Fruit fly (Drosophila melanogaster) S2 (cell line): Measurements from ENCODE around the gene TP53INP.

ENCODE experiments used
- CG8478 ChIP-seq: fragments of >200 bp; optimal IDR thresholded peaks from 2 replicates; lab custom pipeline; 2018
- CTCF ChIP-seq, 2 experiments: fragments of >200 bp; optimal IDR thresholded peaks; 2 replicates each; lab custom pipeline; 2018

TP53INP gene

DNA sequence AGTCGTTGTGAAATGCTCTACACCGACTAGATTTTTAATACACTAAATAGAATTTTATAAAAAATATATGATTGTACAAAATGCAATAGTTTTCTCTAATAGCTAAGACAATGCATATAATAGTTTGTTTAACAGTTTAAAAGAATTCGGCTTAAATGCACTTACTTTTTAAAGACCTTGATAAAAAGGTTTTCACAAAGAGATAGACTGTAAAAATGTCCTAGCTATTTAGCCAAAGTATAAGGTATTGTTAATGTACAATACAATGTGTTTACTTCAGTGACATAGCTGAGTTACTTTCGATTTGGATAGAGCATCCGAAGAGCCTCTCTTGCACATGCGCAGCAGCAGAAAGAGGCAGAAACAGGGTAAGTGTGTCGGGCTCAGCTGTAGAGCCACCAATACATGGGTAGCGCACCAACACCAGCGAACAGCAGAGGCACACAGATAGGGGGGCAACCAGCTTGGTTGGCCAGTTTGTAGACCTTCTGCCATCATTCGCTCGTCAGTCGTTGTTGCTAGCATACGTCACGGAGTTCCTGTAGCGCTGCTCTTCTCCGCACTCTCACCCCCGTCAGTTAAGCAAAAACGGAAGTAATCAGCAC, at the start of gene TP53INP:
Gene TP53INP, plus strand, starts transcription at position 291 of the 605 bp plus-strand sequence.
- TF ChIP-seq CTCF (optimal IDR thresholded peaks at IDR 0.05; lab: Kevin White, UChicago) (no peak), CG8478 (lab: Kevin White, UChicago) (no peak)

- TF ChIP-seq CG8478 (lab: Kevin White, UChicago): no peak
- no peak for TF ChIP-seq CTCF (optimal IDR thresholded peaks at IDR 0.05; lab: Kevin White, UChicago)
These were observed 49.8 kb upstream of the TP53INP start for dm6 chr3L:4356986-4357385.

DNA sequence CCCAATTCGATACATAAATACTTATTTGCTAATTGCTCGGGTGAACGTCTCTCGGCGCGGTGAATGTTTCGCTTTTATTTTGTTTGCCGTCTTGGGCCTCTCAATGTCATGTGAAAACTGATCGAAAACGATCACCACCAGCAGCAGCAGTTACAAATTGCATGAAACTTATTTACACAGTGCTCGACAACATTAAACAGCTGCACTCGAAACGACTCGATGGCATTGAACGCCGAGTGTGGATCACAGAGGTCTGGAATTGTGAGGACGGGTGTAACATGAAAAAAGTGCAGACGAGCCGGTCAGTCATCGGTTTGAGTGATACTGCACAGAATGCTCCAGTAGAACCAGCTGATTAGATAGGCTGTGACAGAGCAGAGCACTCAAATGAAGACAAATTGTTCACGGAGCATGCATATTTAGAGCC, 49.0 kb upstream of the TP53INP start:
- TF ChIP-seq CTCF (optimal IDR thresholded peaks at IDR 0.05; lab: Kevin White, UChicago): no peak
- no peak for TF ChIP-seq CG8478 (lab: Kevin White, UChicago)

DNA sequence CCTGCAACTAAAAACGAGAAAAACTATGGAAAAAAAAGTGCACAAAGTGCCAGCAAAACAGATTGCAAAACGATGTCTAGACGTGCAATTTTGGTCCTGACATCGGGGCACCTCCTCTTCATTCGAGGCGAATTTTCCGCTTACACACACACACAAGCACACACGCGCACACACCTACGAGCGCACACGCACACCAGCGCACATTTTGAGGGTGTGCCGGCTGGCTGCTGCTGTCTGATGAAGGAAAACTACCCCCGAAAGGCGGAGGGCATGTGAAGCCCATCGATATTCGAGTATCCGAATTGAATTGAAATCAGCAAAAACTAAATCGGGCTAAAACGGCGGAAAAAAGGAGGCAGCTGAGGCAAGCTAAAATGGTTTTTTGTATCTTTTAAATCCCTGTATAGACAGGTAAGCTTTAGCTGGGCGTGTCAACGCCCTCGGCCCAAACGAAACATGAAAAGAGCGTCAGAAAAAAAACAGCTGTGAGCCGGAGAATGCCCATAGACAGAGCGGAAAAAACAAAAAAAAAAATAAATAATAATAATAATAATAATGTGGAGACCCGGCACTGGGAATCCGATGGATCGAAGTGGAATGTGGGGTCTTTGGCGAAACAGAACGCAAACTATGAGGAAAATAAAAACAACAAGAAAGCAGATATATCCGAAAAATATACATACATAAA, 46.9 kb upstream of the TP53INP start:
- TF ChIP-seq CTCF (optimal IDR thresholded peaks at IDR 0.05; lab: Kevin White, UChicago): no peak
- no peak for TF ChIP-seq CG8478 (lab: Kevin White, UChicago)

DNA sequence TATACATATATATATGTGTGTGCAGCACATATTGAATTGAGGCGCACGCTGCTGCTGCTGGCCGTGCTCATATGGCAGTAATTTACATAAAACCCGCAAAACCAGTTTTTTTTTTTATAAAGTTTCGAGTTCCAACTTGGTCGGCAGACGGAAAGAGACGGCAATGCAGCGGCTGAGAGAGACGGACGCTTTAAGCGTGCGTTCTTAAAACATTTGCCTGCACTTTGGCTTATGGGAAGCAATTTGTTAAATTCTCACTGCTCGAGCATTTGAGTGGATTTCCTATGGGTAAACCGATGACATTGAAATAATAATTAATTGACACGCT, 46.4 kb upstream of the TP53INP start:
- no peak for TF ChIP-seq CTCF (optimal IDR thresholded peaks at IDR 0.05; lab: Kevin White, UChicago)
- TF ChIP-seq CG8478 (lab: Kevin White, UChicago): no peak

- TF ChIP-seq CG8478 (lab: Kevin White, UChicago): no peak
- TF ChIP-seq CTCF (optimal IDR thresholded peaks at IDR 0.05; lab: Kevin White, UChicago): no peak
These were observed 43.8 kb upstream of the TP53INP start for dm6 chr3L:4362937-4363336.

dm6 chr3L:4363484-4363883, 43.3 kb upstream of the TP53INP start:
- no peak for TF ChIP-seq CG8478 (lab: Kevin White, UChicago)
- TF ChIP-seq CTCF (optimal IDR thresholded peaks at IDR 0.05; lab: Kevin White, UChicago): no peak

DNA sequence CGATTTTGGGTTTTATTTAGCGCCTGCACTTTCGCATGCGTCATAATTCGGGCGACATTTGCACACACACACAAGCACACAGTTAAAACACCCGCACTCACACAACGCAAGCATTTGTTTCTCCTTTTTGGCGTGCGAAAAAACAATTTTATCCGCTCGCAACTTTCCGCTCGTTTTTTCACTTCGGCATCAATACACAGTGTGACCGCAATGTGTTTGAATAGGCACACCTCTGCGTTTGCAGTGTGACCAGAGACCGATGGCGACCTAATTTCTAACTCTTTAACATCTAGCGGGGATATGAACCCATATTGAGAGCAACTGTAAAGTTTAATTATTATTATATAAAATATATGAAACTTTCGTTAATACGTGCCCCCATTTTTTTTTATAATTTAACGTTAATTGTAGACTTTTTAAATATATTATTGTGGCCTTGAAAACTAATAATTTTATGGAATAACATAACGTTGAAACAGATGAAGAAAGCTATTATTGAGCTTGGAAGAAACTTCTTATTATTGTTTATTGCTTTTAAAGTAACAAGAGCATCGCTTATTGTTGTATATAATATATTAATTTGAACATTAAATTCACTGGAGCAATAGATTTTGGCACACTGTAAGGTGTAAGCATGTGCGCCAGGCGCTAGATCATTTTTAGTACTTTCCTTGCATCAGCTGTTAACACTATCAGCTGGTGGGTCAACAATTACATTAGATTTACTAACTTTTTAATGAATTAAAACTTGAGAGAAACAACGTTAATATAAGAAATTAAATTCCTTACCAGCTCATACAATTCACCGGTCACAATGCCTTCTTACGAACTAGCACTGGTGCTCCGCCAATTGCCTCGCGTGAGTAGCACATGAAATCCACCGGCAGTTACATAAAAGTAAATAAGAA, 42.6 kb upstream of the TP53INP start, which contains the start of the genes Cip4 and mRpS6:
Gene Cip4, minus strand, starts transcription at position 216 of the 908 bp plus-strand sequence.
Gene mRpS6, plus strand, starts transcription at position 664 of the 908 bp plus-strand sequence.
- no peak for TF ChIP-seq CG8478 (lab: Kevin White, UChicago)
- TF ChIP-seq CTCF (optimal IDR thresholded peaks at IDR 0.05; lab: Kevin White, UChicago): peak in 1 of 2 experiments; percentile 19

dm6 chr3L:4365197-4365596, 41.5 kb upstream of the TP53INP start, which contains the start of gene CG33514:
Gene CG33514 (plus strand): TSS chr3L:4365434.
- no peak for TF ChIP-seq CG8478 (lab: Kevin White, UChicago)
- TF ChIP-seq CTCF (optimal IDR thresholded peaks at IDR 0.05; lab: Kevin White, UChicago): no peak

- TF ChIP-seq CG8478 (lab: Kevin White, UChicago) (no peak), CTCF (optimal IDR thresholded peaks at IDR 0.05; lab: Kevin White, UChicago) (no peak)
These were observed 39.4 kb upstream of the TP53INP start, which contains the start of gene CG11342 for dm6 chr3L:4367339-4367738. Gene CG11342 (minus strand): TSS chr3L:4367458.

- TF ChIP-seq CG8478 (lab: Kevin White, UChicago): no peak
- no peak for TF ChIP-seq CTCF (optimal IDR thresholded peaks at IDR 0.05; lab: Kevin White, UChicago)
These were observed 34.8 kb upstream of the TP53INP start for dm6 chr3L:4371978-4372377.

- TF ChIP-seq CG8478 (lab: Kevin White, UChicago): no peak
- TF ChIP-seq CTCF (optimal IDR thresholded peaks at IDR 0.05; lab: Kevin White, UChicago): no peak
These were observed 30.9 kb upstream of the TP53INP start for dm6 chr3L:4375675-4376366.

DNA sequence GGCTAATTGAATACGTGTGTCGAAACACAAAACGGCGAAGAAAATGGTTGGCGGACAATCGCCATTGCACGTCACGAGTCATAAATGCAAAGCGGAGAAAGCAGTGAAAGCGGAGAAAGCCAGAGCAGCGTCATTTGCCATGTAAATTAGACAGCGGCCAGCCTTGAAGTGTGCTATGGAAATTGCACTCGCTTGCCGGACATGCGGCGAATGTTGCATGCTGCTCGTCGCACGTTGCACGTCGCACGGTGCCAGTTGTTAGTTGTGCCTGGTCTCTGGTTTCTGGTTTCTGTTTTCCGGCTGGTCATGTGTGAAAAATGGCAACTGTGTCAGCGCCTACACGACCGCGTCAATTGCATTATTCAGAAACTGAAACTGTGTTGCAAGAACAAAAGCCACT, 29.2 kb upstream of the TP53INP start:
- TF ChIP-seq CG8478 (lab: Kevin White, UChicago): no peak
- TF ChIP-seq CTCF (optimal IDR thresholded peaks at IDR 0.05; lab: Kevin White, UChicago): no peak

dm6 chr3L:4378895-4379294, 27.8 kb upstream of the TP53INP start:
- no peak for TF ChIP-seq CG8478 (lab: Kevin White, UChicago)
- TF ChIP-seq CTCF (optimal IDR thresholded peaks at IDR 0.05; lab: Kevin White, UChicago): no peak
